Worm (Caenorhabditis elegans) whole organism, early embryonic: Measurements from ENCODE around the gene fbxa-59.

Experiments
- B0310.2 ChIP-seq: sonication (generic microtip); optimal IDR thresholded peaks from 2 replicates; lab custom pipeline; 2016; ENCODE audit warnings: mild to moderate bottlenecking, missing genetic modification characterization, missing compliant biosample characterization
- flt-1 ChIP-seq: fragments of 200-800 bp; sonication (Bioruptor generic); IDR thresholded peaks from 2 replicates; pipeline ENCODE4 v1.3.6; 2022; ENCODE audit warnings: missing genetic modification characterization, missing compliant biosample characterization
- pes-1 ChIP-seq: fragments of 200-800 bp; sonication (Bioruptor generic); IDR thresholded peaks from 2 replicates; pipeline ENCODE4 v1.3.6; 2022; ENCODE audit warnings: missing genetic modification reagents, missing genetic modification characterization, missing compliant biosample characterization
- sea-1 ChIP-seq: fragments of 200-800 bp; sonication (Bioruptor generic); conservative IDR thresholded peaks from 2 replicates; pipeline ENCODE4 v1.3.6; 2022; ENCODE audit warnings: missing genetic modification characterization, missing compliant biosample characterization

ce11 chrIII:896904-897303 is 46.4 kb downstream of the fbxa-59 start:
- TF ChIP-seq pes-1 (GFP tag; lab: Robert Waterston, UW) (no peak), B0310.2 (tag; lab: Kevin White, UChicago) (no peak), flt-1 (GFP tag; lab: Robert Waterston, UW) (no peak), sea-1 (GFP tag; lab: Robert Waterston, UW) (no peak)
